Worm (Caenorhabditis elegans): ENCODE results near the gene tag-180.

- TF ChIP-seq xbp-1 (tag; optimal IDR thresholded peaks at IDR 0.05) (no peak), nhr-90 (tag; optimal IDR thresholded peaks at IDR 0.05; ENCODE audit: poor library complexity) (no peak), skn-1 (tag; optimal IDR thresholded peaks at IDR 0.05) (no peak), rnt-1 (tag; optimal IDR thresholded peaks at IDR 0.05) (no peak), sox-4 (tag; optimal IDR thresholded peaks at IDR 0.05) (no peak), nhr-76 (tag; optimal IDR thresholded peaks at IDR 0.05) (no peak), swsn-7 (tag; optimal IDR thresholded peaks at IDR 0.05) (no peak), pag-3 (tag; optimal IDR thresholded peaks at IDR 0.05; ENCODE audit: borderline replicate concordance, insufficient read depth) (no peak)
Measured at ce11 chrII:11336640-11337241, 7.5 kb upstream of the tag-180 start.

All from whole organism, L1 larva.